Worm (Caenorhabditis elegans) whole organism, late embryonic: ENCODE data around the gene F10E7.11.
A peak's percentile ranks its signal among the peaks of the same experiment; 100 is the strongest.

Experiments used
- K09A11.1 ChIP-seq: sonication (generic microtip); optimal IDR thresholded peaks from 2 replicates; lab custom pipeline; 2017; ENCODE audit warnings: antibody characterized with exemption, mild to moderate bottlenecking, missing genetic modification characterization, missing compliant biosample characterization; ENCODE audit not compliant: insufficient read depth
- Y22D7AL.16 ChIP-seq: sonication (generic microtip); optimal IDR thresholded peaks from 2 replicates; lab custom pipeline; 2016; ENCODE audit warnings: missing genetic modification characterization, missing compliant biosample characterization
- ama-1 ChIP-seq: fragments of 150-350 bp; optimal IDR thresholded peaks from 2 replicates; lab custom pipeline; 2014
- elt-4 ChIP-seq: sonication (generic microtip); optimal IDR thresholded peaks from 2 replicates; lab custom pipeline; 2016; ENCODE audit warnings: missing genetic modification characterization, missing compliant biosample characterization
- eyg-1 ChIP-seq: sonication (generic microtip); optimal IDR thresholded peaks from 2 replicates; lab custom pipeline; 2016; ENCODE audit warnings: missing genotype, missing genetic modification characterization, missing compliant biosample characterization
- fkh-10 ChIP-seq: fragments of 150-350 bp; optimal IDR thresholded peaks from 2 replicates; lab custom pipeline; 2014; ENCODE audit warnings: missing biosample characterization, missing genetic modification reagents, missing genetic modification characterization
- nhr-11 ChIP-seq: fragments of 150-350 bp; optimal IDR thresholded peaks from 2 replicates; lab custom pipeline; 2014; ENCODE audit warnings: missing biosample characterization, missing genetic modification characterization
- pag-3 ChIP-seq: sonication (generic microtip); optimal IDR thresholded peaks from 2 replicates; lab custom pipeline; 2016; ENCODE audit warnings: missing compliant biosample characterization, missing genetic modification characterization, borderline replicate concordance
- pqm-1 ChIP-seq: sonication (generic microtip); optimal IDR thresholded peaks from 2 replicates; lab custom pipeline; 2016; ENCODE audit warnings: missing genetic modification characterization, missing compliant biosample characterization
- unc-55 ChIP-seq: sonication (generic microtip); optimal IDR thresholded peaks from 2 replicates; lab custom pipeline; 2017; ENCODE audit warnings: missing biosample characterization, missing genetic modification reagents, missing genetic modification characterization
- unc-86 ChIP-seq: sonication (generic microtip); optimal IDR thresholded peaks from 2 replicates; lab custom pipeline; 2016; ENCODE audit warnings: missing genetic modification characterization, missing compliant biosample characterization

- TF ChIP-seq pqm-1 (no peak), fkh-10 (no peak), nhr-11 (tag; lab: Kevin White, UChicago) (no peak), unc-86 (tag; lab: Kevin White, UChicago) (no peak), K09A11.1 (tag; lab: Kevin White, UChicago) (no peak), ama-1 (no peak), elt-4 (no peak), Y22D7AL.16 (tag; lab: Kevin White, UChicago) (no peak), unc-55 (GFP tag; lab: Kevin White, UChicago) (peak; percentile 38), eyg-1 (tag; lab: Kevin White, UChicago) (no peak), pag-3 (tag; lab: Kevin White, UChicago) (no peak)
Observed at ce11 chrII:7104794-7105613, 17.7 kb downstream of the F10E7.11 start, which contains the start of the genes farl-11 and rpl-33.
